Worm (Caenorhabditis elegans) whole organism, L3 larva: Measurements from ENCODE around the gene mrp-5.

ENCODE experiments used
- R02D3.7 ChIP-seq: fragments of 150-350 bp; optimal IDR thresholded peaks from 2 replicates; lab custom pipeline; 2014; ENCODE audit warnings: missing biosample characterization, missing genetic modification characterization
- aly-2 ChIP-seq: fragments of 150-350 bp; optimal IDR thresholded peaks from 2 replicates; lab custom pipeline; 2014; ENCODE audit warnings: missing biosample characterization, missing genetic modification characterization
- ceh-16 ChIP-seq: sonication (generic microtip); optimal IDR thresholded peaks from 2 replicates; lab custom pipeline; 2017; ENCODE audit warnings: missing biosample characterization, missing genetic modification characterization
- ceh-28 ChIP-seq: fragments of 150-350 bp; optimal IDR thresholded peaks from 2 replicates; lab custom pipeline; 2014; ENCODE audit warnings: missing biosample characterization, missing genetic modification reagents, missing genetic modification characterization
- ceh-82 ChIP-seq: fragments of 150-350 bp; optimal IDR thresholded peaks from 2 replicates; lab custom pipeline; 2014; ENCODE audit warnings: missing biosample characterization, missing genetic modification characterization
- daf-12 ChIP-seq: fragments of 150-350 bp; optimal IDR thresholded peaks from 2 replicates; lab custom pipeline; 2014; ENCODE audit warnings: missing biosample characterization, missing genetic modification reagents, missing genetic modification characterization
- elt-1 ChIP-seq: fragments of 150-350 bp; optimal IDR thresholded peaks from 2 replicates; lab custom pipeline; 2014; ENCODE audit warnings: missing biosample characterization, missing genetic modification characterization
- elt-2 ChIP-seq: sonication (generic microtip); optimal IDR thresholded peaks from 2 replicates; lab custom pipeline; 2016; ENCODE audit warnings: missing genetic modification reagents, mild to moderate bottlenecking, missing genetic modification characterization, missing compliant biosample characterization
- elt-3 ChIP-seq, 3 experiments: fragments of 150-350 bp in 1 of 3; sonication (generic microtip) in 2 of 3; optimal IDR thresholded peaks; 2 replicates in 2 of 3; 4 replicates in 1 of 3; lab custom pipeline; 2014 to 2017; ENCODE audit warnings: missing biosample characterization in 3 of 3, missing genetic modification characterization in 3 of 3
- fkh-2 ChIP-seq: fragments of 150-350 bp; optimal IDR thresholded peaks from 2 replicates; lab custom pipeline; 2014; ENCODE audit warnings: missing biosample characterization, missing genetic modification reagents, missing genetic modification characterization
- fos-1 ChIP-seq: fragments of 150-350 bp; optimal IDR thresholded peaks from 2 replicates; lab custom pipeline; 2014; ENCODE audit warnings: missing biosample characterization, missing genetic modification characterization
- jun-1 ChIP-seq: fragments of 150-350 bp; optimal IDR thresholded peaks from 2 replicates; lab custom pipeline; 2014; ENCODE audit warnings: missing biosample characterization, missing genetic modification reagents, missing genetic modification characterization
- lin-15B ChIP-seq: fragments of 150-350 bp; optimal IDR thresholded peaks from 2 replicates; lab custom pipeline; 2014; ENCODE audit warnings: missing biosample characterization, missing genetic modification characterization
- lsy-12 ChIP-seq: sonication (generic microtip); optimal IDR thresholded peaks from 2 replicates; lab custom pipeline; 2016; ENCODE audit warnings: mild to moderate bottlenecking, missing genetic modification characterization, missing compliant biosample characterization
- mml-1 ChIP-seq: fragments of 150-350 bp; sonication (generic microtip); optimal IDR thresholded peaks from 3 replicates; lab custom pipeline; 2014; ENCODE audit warnings: missing biosample characterization, missing genetic modification characterization
- nfya-1 ChIP-seq: sonication (generic microtip); optimal IDR thresholded peaks from 2 replicates; lab custom pipeline; 2017; ENCODE audit warnings: missing genetic modification characterization, mild to moderate bottlenecking, missing compliant biosample characterization, antibody characterized with exemption, moderate library complexity; ENCODE audit not compliant: insufficient read depth
- nhr-23 ChIP-seq: fragments of 150-350 bp; optimal IDR thresholded peaks from 2 replicates; lab custom pipeline; 2014; ENCODE audit warnings: missing biosample characterization, missing genetic modification reagents, missing genetic modification characterization
- nhr-25 ChIP-seq: sonication (generic microtip); optimal IDR thresholded peaks from 2 replicates; lab custom pipeline; 2017; ENCODE audit warnings: missing biosample characterization, missing genetic modification characterization
- nhr-43 ChIP-seq: sonication (generic microtip); optimal IDR thresholded peaks from 2 replicates; lab custom pipeline; 2016; ENCODE audit warnings: mild to moderate bottlenecking, missing genetic modification characterization, missing compliant biosample characterization; ENCODE audit not compliant: poor library complexity, severe bottlenecking
- sea-2 ChIP-seq: fragments of 150-350 bp; sonication (generic microtip); optimal IDR thresholded peaks from 4 replicates; lab custom pipeline; 2014; ENCODE audit warnings: missing biosample characterization, missing genetic modification reagents, missing genetic modification characterization
- skn-1 ChIP-seq: fragments of 150-350 bp; optimal IDR thresholded peaks from 2 replicates; lab custom pipeline; 2014; ENCODE audit warnings: missing biosample characterization, missing genetic modification characterization
- snpc-4 ChIP-seq: fragments of 150-350 bp; optimal IDR thresholded peaks from 2 replicates; lab custom pipeline; 2014; ENCODE audit warnings: missing biosample characterization, missing genetic modification characterization
- unc-39 ChIP-seq: sonication (generic microtip); optimal IDR thresholded peaks from 4 replicates; lab custom pipeline; 2017; ENCODE audit warnings: missing biosample characterization, missing genetic modification characterization
- ztf-4 ChIP-seq: fragments of 150-350 bp; optimal IDR thresholded peaks from 2 replicates; lab custom pipeline; 2014; ENCODE audit warnings: missing biosample characterization, missing genetic modification characterization

Gene mrp-5

ce11 chrX:14897192-14897591 is 48.9 kb downstream of the mrp-5 start:
- TF ChIP-seq lin-15B (tag; lab: Kevin White, UChicago) (no peak), fkh-2 (tag; lab: Kevin White, UChicago) (no peak), fos-1 (tag; lab: Kevin White, UChicago) (no peak), lsy-12 (tag; lab: Kevin White, UChicago) (no peak), unc-39 (no peak), aly-2 (no peak), ztf-4 (tag; lab: Kevin White, UChicago) (no peak), elt-1 (no peak)

ce11 chrX:14894845-14895244 is 51.3 kb downstream of the mrp-5 start, which contains the start of gene nac-1:
Gene nac-1 (plus strand): TSS chrX:14895145.
- no peak for TF ChIP-seq elt-3 (tag; optimal IDR thresholded peaks at IDR 0.05; lab: Kevin White, UChicago)

- TF ChIP-seq ceh-82 (no peak), nhr-23 (tag; lab: Kevin White, UChicago) (peak; percentile 42), ceh-28 (tag; lab: Kevin White, UChicago) (no peak), ceh-16 (tag; lab: Kevin White, UChicago) (no peak), elt-2 (tag; lab: Kevin White, UChicago) (no peak), skn-1 (tag; lab: Kevin White, UChicago) (no peak), nhr-25 (tag; lab: Kevin White, UChicago) (peak; percentile 68), snpc-4 (tag; lab: Kevin White, UChicago) (no peak), sea-2 (GFP tag; lab: Kevin White, UChicago) (no peak), jun-1 (no peak), elt-3 (tag; optimal IDR thresholded peaks at IDR 0.05; lab: Kevin White, UChicago) (peak in 1 of 3 experiments; percentile 53), nhr-43 (peak; percentile 85), lsy-12 (tag; lab: Kevin White, UChicago) (no peak), lin-15B (tag; lab: Kevin White, UChicago) (no peak), nfya-1 (no peak), daf-12 (tag; lab: Kevin White, UChicago) (no peak), R02D3.7 (no peak), mml-1 (tag; lab: Kevin White, UChicago) (no peak)
Observed at ce11 chrX:14894380-14894779, 51.7 kb downstream of the mrp-5 start.
